Worm (Caenorhabditis elegans) whole organism, L3 larva: ENCODE results near the gene flh-1.

ENCODE experiments used
- ama-1 ChIP-seq: fragments of 150-350 bp; optimal IDR thresholded peaks from 2 replicates; lab custom pipeline; 2018
- eor-1 ChIP-seq, 2 experiments: fragments of 150-350 bp; optimal IDR thresholded peaks; 2 replicates each; lab custom pipeline; 2014 to 2018; ENCODE audit warnings: missing biosample characterization in 2 of 2, missing genetic modification characterization in 2 of 2
- fkh-10 ChIP-seq: sonication (generic microtip); optimal IDR thresholded peaks from 2 replicates; lab custom pipeline; 2017; ENCODE audit warnings: missing biosample characterization, missing genetic modification reagents, missing genetic modification characterization
- jun-1 ChIP-seq: fragments of 150-350 bp; optimal IDR thresholded peaks from 2 replicates; lab custom pipeline; 2014; ENCODE audit warnings: missing biosample characterization, missing genetic modification reagents, missing genetic modification characterization
- lin-15B ChIP-seq: fragments of 150-350 bp; optimal IDR thresholded peaks from 2 replicates; lab custom pipeline; 2014; ENCODE audit warnings: missing biosample characterization, missing genetic modification characterization
- mdl-1 ChIP-seq: fragments of 150-350 bp; optimal IDR thresholded peaks from 2 replicates; lab custom pipeline; 2014; ENCODE audit warnings: missing biosample characterization, missing genetic modification characterization
- nhr-11 ChIP-seq: fragments of 150-350 bp; optimal IDR thresholded peaks from 2 replicates; lab custom pipeline; 2014; ENCODE audit warnings: missing biosample characterization, missing genetic modification characterization
- nhr-25 ChIP-seq: sonication (generic microtip); optimal IDR thresholded peaks from 2 replicates; lab custom pipeline; 2017; ENCODE audit warnings: missing biosample characterization, missing genetic modification characterization
- pqm-1 ChIP-seq: fragments of 150-350 bp; optimal IDR thresholded peaks from 2 replicates; lab custom pipeline; 2017; ENCODE audit warnings: missing biosample characterization, missing genetic modification characterization, inconsistent platforms
- skn-1 ChIP-seq: fragments of 150-350 bp; optimal IDR thresholded peaks from 2 replicates; lab custom pipeline; 2014; ENCODE audit warnings: missing biosample characterization, missing genetic modification characterization
- tbx-2 ChIP-seq: sonication (generic microtip); optimal IDR thresholded peaks from 2 replicates; lab custom pipeline; 2016; ENCODE audit warnings: mild to moderate bottlenecking, missing genetic modification characterization, missing compliant biosample characterization
- unc-62 ChIP-seq: fragments of 150-350 bp; sonication (generic microtip); optimal IDR thresholded peaks from 4 replicates; lab custom pipeline; 2014; ENCODE audit warnings: missing biosample characterization, missing genetic modification reagents, missing genetic modification characterization

DNA sequence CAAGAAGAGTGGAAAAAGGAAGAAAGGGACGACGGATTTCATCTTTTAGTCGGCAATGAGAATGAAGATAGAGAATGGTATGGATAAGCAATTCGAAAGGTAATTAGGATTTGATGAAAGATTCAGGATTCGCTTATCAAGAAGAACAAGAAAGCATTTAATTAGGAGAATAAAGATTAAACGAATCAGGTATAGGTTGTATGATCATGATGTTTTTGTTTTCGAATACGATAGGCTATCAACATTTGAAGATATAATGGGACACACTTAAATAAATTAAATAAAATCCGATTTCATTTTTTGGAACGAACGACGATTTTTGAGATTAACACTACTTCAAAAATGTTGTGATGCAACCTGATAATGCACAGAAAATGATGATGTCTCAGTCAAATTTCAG, 18.6 kb downstream of the flh-1 start, which contains the start of gene Y11D7A.5:
- TF ChIP-seq nhr-11 (tag; lab: Kevin White, UChicago) (no peak), ama-1 (lab: Kevin White, UChicago) (no peak), fkh-10 (no peak), mdl-1 (tag; lab: Kevin White, UChicago) (no peak), tbx-2 (no peak), eor-1 (tag; optimal IDR thresholded peaks at IDR 0.05; lab: Kevin White, UChicago) (no peak), jun-1 (tag; lab: Kevin White, UChicago) (no peak), nhr-25 (tag; lab: Kevin White, UChicago) (no peak), unc-62 (GFP tag; lab: Kevin White, UChicago) (no peak), lin-15B (tag; lab: Kevin White, UChicago) (no peak), skn-1 (tag; lab: Kevin White, UChicago) (no peak), pqm-1 (tag; lab: Kevin White, UChicago) (no peak)
